Fruit fly (Drosophila melanogaster) whole organism: ENCODE results near the gene Ndc1.

Source experiments
- EcR ChIP-seq, 2 experiments: fragments of >200 bp; optimal IDR thresholded peaks; 2 replicates each; lab custom pipeline; 2017; ENCODE audit warnings: missing biosample characterization in 2 of 2, missing genetic modification characterization in 2 of 2, missing genetic modification reagents in 2 of 2
- pan ChIP-seq: fragments of >200 bp; optimal IDR thresholded peaks from 2 replicates; lab custom pipeline; 2017
- psq ChIP-seq: fragments of >200 bp; optimal IDR thresholded peaks from 2 replicates; lab custom pipeline; 2017

DNA sequence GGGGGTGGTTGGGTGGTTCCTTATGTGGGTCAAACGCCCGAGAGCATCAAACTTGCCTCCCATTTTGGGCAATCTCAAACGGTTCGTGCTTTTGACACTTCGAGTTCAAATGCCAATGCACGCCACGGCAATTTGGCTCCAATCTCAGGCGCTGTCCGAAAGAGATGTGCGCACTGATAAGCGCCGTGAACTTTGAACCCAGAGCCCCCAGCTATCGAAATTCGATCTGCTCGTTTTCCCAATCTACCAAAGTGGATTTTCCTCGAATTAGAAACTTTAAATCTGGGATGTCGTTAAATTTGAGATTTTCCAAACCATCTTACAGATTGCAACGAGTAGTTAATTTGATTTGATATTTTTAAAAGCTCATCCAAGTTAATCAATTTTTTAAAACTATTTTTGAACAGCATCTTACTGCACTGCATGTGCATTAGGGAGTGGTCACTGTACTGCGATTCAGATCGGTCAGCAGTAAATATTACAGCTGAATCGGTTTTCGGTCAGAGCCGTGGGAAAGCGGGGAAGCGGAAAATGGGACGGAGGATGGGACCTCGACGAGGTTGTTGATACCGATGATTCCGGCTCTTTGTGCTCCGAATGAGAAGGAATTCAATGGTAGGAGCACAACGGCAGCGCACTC is 40.0 kb upstream of the Ndc1 start:
- TF ChIP-seq pan (lab: Kevin White, UChicago): no peak
- no peak for TF ChIP-seq psq (lab: Kevin White, UChicago)
- no peak for TF ChIP-seq EcR (GFP tag; optimal IDR thresholded peaks at IDR 0.05; lab: Kevin White, UChicago)
